Worm (Caenorhabditis elegans) whole organism, midembryonic: ENCODE measurements around the gene F47B7.4.

Experiments
- T22C8.4 ChIP-seq: fragments of 200-800 bp; sonication (Bioruptor generic); IDR thresholded peaks from 2 replicates; pipeline ENCODE4 v1.3.6; 2022; ENCODE audit warnings: missing genetic modification characterization, missing compliant biosample characterization
- cog-1 ChIP-seq: sonication (generic microtip); optimal IDR thresholded peaks from 2 replicates; lab custom pipeline; 2016; ENCODE audit warnings: missing genetic modification characterization, missing compliant biosample characterization
- flt-1 ChIP-seq: fragments of 200-800 bp; sonication (Bioruptor generic); IDR thresholded peaks from 2 replicates; pipeline ENCODE4 v1.3.6; 2022; ENCODE audit warnings: missing genetic modification characterization, missing compliant biosample characterization
- klf-2 ChIP-seq: fragments of 200-800 bp; sonication (Bioruptor generic); conservative IDR thresholded peaks from 2 replicates; pipeline ENCODE4 v1.3.6; 2022; ENCODE audit warnings: missing genetic modification reagents, missing genetic modification characterization, missing compliant biosample characterization
- med-1 ChIP-seq: sonication (generic microtip); optimal IDR thresholded peaks from 2 replicates; lab custom pipeline; 2017; ENCODE audit warnings: missing genetic modification characterization, mild to moderate bottlenecking, missing compliant biosample characterization, antibody characterized with exemption, missing genetic modification reagents; ENCODE audit not compliant: insufficient read depth
- ref-1 ChIP-seq: fragments of 200-800 bp; sonication (Bioruptor generic); conservative IDR thresholded peaks from 2 replicates; pipeline ENCODE4 v1.3.6; 2022; ENCODE audit warnings: missing genetic modification reagents, missing genetic modification characterization, missing compliant biosample characterization
- tab-1 ChIP-seq: fragments of 200-800 bp; sonication (Bioruptor generic); IDR thresholded peaks from 2 replicates; pipeline ENCODE4 v1.3.6; 2022; ENCODE audit warnings: missing genetic modification characterization, missing compliant biosample characterization
- ztf-23 ChIP-seq: fragments of 200-800 bp; sonication (Bioruptor generic); IDR thresholded peaks from 2 replicates; pipeline ENCODE4 v1.3.6; 2022; ENCODE audit warnings: missing genetic modification reagents, missing genetic modification characterization, missing compliant biosample characterization
- ztf-29 ChIP-seq: fragments of 200-800 bp; sonication (Bioruptor generic); IDR thresholded peaks from 2 replicates; pipeline ENCODE4 v1.3.6; 2022; ENCODE audit warnings: missing genetic modification reagents, missing genetic modification characterization, missing compliant biosample characterization

F47B7.4 gene

DNA sequence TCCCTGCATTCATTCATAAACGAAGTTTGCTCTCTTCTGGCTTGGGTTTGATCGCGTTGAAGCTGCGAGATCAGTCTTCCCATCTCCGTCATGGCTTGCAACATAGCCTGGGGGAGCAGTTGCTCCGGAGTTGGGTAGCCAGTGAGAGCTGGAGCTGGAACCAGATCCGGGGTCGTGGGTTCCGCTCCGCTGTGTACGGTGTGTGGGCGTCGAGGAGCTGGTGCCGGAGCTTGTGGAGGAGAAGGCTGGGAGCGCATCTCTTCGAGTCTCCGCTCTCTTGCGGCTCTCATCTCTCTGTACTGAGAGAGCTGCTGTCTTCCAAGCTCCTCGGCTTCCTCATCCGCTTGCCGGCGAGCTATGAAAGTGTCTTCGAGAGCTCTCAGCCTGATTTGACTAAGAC is 14.0 kb downstream of the F47B7.4 start:
- TF ChIP-seq tab-1 (GFP tag; lab: Robert Waterston, UW): 0 out of 2 replicates have a peak, but pooled peaks have one; percentile 11
- no peak for TF ChIP-seq T22C8.4
- TF ChIP-seq klf-2 (GFP tag; lab: Robert Waterston, UW): no peak
- no peak for TF ChIP-seq ztf-29 (GFP tag; lab: Robert Waterston, UW)

DNA sequence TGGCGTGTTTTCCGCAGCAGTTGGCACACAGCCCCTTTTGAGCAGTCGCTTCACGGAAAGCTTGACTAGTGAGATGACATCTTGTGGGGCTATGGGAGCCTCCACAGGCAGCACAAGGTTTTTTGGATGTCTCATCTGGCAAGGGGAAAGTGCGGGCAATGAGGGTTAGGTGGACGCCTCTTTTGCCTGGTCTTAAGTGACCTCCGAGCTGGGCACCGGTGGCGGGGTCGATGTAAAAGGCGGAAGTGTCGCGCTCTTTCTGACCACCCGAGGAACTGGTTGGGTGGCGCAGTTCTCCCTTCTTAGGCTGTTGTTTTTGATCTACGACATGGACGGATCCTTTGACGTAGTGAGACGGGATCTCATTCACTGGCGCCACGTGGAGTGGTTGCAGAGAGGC is 15.1 kb downstream of the F47B7.4 start:
- TF ChIP-seq tab-1 (GFP tag; lab: Robert Waterston, UW) (no peak), ztf-23 (GFP tag; lab: Robert Waterston, UW) (no peak), klf-2 (GFP tag; lab: Robert Waterston, UW) (no peak), ztf-29 (GFP tag; lab: Robert Waterston, UW) (no peak), ref-1 (GFP tag; lab: Robert Waterston, UW) (no peak), flt-1 (no peak), T22C8.4 (no peak), med-1 (GFP tag; lab: Kevin White, UChicago) (no peak), cog-1 (tag; lab: Kevin White, UChicago) (no peak)

DNA sequence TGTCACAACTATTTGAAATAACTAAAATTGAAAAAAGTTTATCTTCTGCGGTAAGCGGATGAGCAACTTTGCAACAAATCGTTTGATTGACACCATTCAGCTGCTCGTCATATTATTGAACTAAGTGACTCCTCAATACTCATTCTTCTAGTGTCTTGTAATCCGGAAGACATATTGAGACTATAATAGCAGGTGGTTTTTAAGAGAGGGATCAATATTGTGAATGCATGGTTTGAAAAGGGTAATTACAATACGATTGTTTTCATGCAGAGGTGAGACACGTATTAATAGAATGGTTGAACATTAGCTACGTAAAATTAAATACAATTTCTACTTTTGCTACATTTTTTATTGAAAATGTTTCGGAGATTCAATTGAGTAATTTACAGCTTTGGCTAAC is 23.3 kb downstream of the F47B7.4 start:
- TF ChIP-seq T22C8.4 (no peak), med-1 (GFP tag; lab: Kevin White, UChicago) (no peak), klf-2 (GFP tag; lab: Robert Waterston, UW) (no peak), flt-1 (no peak), ref-1 (GFP tag; lab: Robert Waterston, UW) (no peak), ztf-29 (GFP tag; lab: Robert Waterston, UW) (no peak), cog-1 (tag; lab: Kevin White, UChicago) (no peak), ztf-23 (GFP tag; lab: Robert Waterston, UW) (no peak), tab-1 (GFP tag; lab: Robert Waterston, UW) (no peak)

DNA sequence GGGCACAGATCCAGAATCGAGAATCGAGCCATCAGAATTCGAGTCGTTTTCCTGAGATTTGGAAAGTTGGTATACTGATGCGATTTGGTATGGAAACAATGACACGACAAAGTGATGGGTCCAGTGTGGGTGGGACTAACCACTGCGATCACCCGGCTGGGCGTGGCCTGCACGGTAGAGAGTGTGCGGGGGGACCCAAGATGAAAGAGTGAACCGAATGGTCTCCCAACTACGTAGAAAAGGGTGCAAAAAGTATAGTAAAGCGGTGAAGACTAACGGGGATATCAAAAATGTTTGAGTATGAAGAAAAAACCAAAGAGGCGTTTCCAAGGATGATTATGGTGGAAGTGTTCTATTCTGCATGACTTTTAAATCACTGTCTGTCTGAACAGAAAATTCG is 24.2 kb downstream of the F47B7.4 start, which contains the start of gene fkh-2:
fkh-2 (minus strand) TSS at position 101 of the 400 bp plus-strand sequence.
- TF ChIP-seq ref-1 (GFP tag; lab: Robert Waterston, UW) (no peak), T22C8.4 (no peak), cog-1 (tag; lab: Kevin White, UChicago) (no peak), ztf-23 (GFP tag; lab: Robert Waterston, UW) (no peak)

DNA sequence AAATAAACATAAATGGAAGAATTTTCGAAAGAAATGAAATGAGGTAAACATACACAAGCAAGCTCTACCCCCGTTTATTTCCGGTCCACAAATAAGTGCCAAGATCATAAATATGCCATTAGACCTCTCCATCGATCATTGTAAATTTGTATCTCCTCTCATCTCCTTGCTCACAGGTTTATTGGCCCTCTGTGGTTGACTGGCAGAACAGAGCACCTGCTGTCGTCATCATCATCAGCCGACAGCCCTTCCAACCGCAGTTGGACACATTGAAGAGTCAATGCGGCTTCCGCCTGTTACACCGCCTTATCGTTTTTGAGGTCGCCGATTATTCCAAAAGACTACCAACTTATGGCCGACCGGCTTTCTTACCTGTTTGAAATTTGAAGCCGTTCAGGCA is 27.8 kb downstream of the F47B7.4 start:
- TF ChIP-seq ztf-23 (GFP tag; lab: Robert Waterston, UW) (no peak), med-1 (GFP tag; lab: Kevin White, UChicago) (no peak), flt-1 (no peak), T22C8.4 (no peak), klf-2 (GFP tag; lab: Robert Waterston, UW) (no peak), cog-1 (tag; lab: Kevin White, UChicago) (no peak), ref-1 (GFP tag; lab: Robert Waterston, UW) (no peak), ztf-29 (GFP tag; lab: Robert Waterston, UW) (no peak), tab-1 (GFP tag; lab: Robert Waterston, UW) (no peak)

DNA sequence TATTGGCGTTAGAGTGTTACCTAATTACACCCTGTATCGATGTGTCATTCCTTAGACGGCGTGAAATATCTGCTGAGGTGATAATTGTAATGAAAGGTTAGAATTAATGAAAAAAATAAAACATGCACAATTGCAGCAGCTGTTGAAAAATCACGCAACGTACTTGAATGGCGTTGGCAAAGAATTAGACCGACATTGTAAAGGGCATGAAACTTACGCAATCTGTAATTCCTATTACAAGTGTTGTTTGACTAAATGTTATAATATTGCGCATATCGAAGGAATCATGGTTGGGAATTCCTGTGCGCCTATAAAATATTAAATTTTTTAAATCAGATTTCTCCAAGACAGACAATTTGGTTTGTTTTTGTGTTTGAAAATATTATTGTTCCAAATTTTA is 32.7 kb downstream of the F47B7.4 start, which contains the start of gene tag-18:
tag-18 (minus strand) TSS at position 305 of the 400 bp plus-strand sequence.
- TF ChIP-seq ztf-29 (GFP tag; lab: Robert Waterston, UW) (no peak), cog-1 (tag; lab: Kevin White, UChicago) (no peak), T22C8.4 (no peak), klf-2 (GFP tag; lab: Robert Waterston, UW) (no peak), flt-1 (no peak), tab-1 (GFP tag; lab: Robert Waterston, UW) (no peak), ztf-23 (GFP tag; lab: Robert Waterston, UW) (no peak), ref-1 (GFP tag; lab: Robert Waterston, UW) (no peak), med-1 (GFP tag; lab: Kevin White, UChicago) (no peak)

DNA sequence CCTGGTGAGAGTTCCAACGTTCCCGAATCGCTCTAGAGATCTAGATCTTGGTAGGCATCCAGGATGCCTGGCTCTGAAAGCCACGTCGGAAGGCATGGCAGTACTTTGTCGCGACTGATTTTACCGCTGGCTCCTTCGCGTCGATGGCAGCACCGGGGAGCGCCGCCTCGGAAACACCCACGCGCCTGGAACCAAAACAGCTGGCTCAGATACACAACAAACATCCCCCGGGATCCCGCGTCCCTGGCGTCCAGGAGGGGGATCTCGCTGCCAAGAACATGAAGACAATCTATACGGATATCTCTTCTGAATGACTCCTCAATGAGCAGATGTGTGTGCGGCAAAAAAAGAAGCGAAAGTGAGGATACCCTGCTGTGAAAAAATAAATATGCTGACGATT is 33.1 kb downstream of the F47B7.4 start:
- no peak for TF ChIP-seq ztf-23 (GFP tag; lab: Robert Waterston, UW)
- TF ChIP-seq T22C8.4: no peak
- no peak for TF ChIP-seq ref-1 (GFP tag; lab: Robert Waterston, UW)
- TF ChIP-seq flt-1: no peak
- no peak for TF ChIP-seq ztf-29 (GFP tag; lab: Robert Waterston, UW)
- no peak for TF ChIP-seq med-1 (GFP tag; lab: Kevin White, UChicago)
- no peak for TF ChIP-seq tab-1 (GFP tag; lab: Robert Waterston, UW)
- TF ChIP-seq klf-2 (GFP tag; lab: Robert Waterston, UW): no peak
- TF ChIP-seq cog-1 (tag; lab: Kevin White, UChicago): no peak

DNA sequence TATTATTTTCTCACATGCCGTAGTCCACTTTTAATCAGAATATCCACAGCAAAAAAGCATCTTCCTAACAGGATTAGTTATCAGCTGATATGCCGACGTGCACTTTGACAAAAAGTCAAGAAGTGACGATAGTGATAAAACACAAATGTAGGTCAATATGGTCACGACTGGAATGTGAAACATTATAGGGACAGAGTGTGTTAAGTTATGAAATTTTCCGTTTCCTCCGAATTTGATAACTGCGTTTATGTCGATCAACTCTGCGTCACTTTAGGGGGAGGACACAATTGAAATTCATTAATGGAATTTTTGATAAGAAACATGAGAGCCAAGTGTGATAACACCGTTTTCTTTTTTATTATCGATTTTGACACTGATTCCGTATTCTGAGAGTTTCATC is 37.5 kb downstream of the F47B7.4 start, which contains the start of gene aex-4:
aex-4 (plus strand) TSS at position 312 of the 400 bp plus-strand sequence.
- TF ChIP-seq tab-1 (GFP tag; lab: Robert Waterston, UW): no peak
- TF ChIP-seq med-1 (GFP tag; lab: Kevin White, UChicago): no peak
- TF ChIP-seq ztf-29 (GFP tag; lab: Robert Waterston, UW): no peak
- TF ChIP-seq klf-2 (GFP tag; lab: Robert Waterston, UW): no peak
- TF ChIP-seq flt-1: no peak
- TF ChIP-seq ztf-23 (GFP tag; lab: Robert Waterston, UW): no peak

DNA sequence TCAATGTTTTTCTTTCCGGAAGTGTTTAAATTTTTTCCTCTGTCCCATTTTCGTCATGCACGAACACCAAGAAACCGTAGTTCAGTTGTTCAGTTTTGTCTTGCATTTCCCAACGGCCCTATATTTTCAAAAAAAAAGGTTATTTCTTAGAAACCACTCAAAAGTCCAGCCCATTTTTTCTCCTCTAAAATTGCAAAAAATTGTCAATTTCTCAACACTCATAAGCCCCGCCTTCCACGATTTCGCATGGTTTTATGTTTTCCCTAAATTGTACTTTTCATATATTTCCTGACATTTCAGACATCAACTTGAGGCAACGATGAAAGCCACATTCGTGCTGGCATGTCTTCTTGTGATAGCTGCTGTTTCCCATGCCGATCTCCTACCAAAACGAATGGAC is 39.2 kb downstream of the F47B7.4 start, which contains the start of gene nlp-1:
nlp-1 (plus strand) TSS at position 301 of the 400 bp plus-strand sequence.
- TF ChIP-seq med-1 (GFP tag; lab: Kevin White, UChicago): no peak
- TF ChIP-seq ref-1 (GFP tag; lab: Robert Waterston, UW): no peak

DNA sequence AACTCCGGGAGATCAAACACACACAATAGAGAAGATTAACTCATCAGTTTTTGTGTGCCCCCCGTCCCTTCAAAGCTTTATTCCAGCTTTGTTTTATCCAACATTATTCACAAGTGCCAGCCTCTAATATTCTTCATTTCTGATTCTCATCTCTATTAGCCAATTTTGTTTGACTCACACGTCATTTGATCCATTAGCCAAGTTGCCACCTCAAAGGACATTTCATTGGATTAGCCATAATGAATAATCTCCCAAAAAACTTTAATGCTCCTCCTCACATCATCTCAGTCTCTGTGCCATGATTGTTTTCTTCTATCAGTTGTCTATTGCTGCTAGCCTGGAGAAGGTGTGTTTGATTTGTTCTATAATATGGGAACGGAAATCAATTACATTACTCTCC is 41.0 kb downstream of the F47B7.4 start:
- no peak for TF ChIP-seq ztf-23 (GFP tag; lab: Robert Waterston, UW)
- TF ChIP-seq cog-1 (tag; lab: Kevin White, UChicago): no peak
- no peak for TF ChIP-seq med-1 (GFP tag; lab: Kevin White, UChicago)
- TF ChIP-seq klf-2 (GFP tag; lab: Robert Waterston, UW): no peak
- TF ChIP-seq ref-1 (GFP tag; lab: Robert Waterston, UW): no peak
- TF ChIP-seq flt-1: no peak
